Fruit fly (Drosophila melanogaster) whole organism, embryonic: ENCODE results near the gene CG11378.

Source experiments
- B-H2 ChIP-seq: fragments of 200-800 bp; sonication (Bioruptor generic); optimal IDR thresholded peaks from 2 replicates; lab custom pipeline; 2018; ENCODE audit warnings: missing biosample characterization, mild to moderate bottlenecking, missing genetic modification characterization
- CG2129 ChIP-seq: fragments of 200-800 bp; sonication (Bioruptor generic); IDR thresholded peaks from 2 replicates; pipeline ENCODE4 v1.3.6; 2022; ENCODE audit warnings: missing biosample characterization, missing genetic modification characterization; ENCODE audit not compliant: partially characterized antibody
- CG4730 ChIP-seq: fragments of 200-800 bp; sonication (Bioruptor generic); IDR thresholded peaks from 2 replicates; pipeline ENCODE4 v1.3.6; 2022; ENCODE audit warnings: missing biosample characterization, missing genetic modification characterization
- CG6683 ChIP-seq: fragments of 200-800 bp; sonication (Bioruptor generic); optimal IDR thresholded peaks from 2 replicates; lab custom pipeline; 2017; ENCODE audit warnings: missing biosample characterization, mild to moderate bottlenecking, missing genetic modification characterization, missing genetic modification reagents
- CHES-1-like ChIP-seq: fragments of 200-800 bp; sonication (Bioruptor generic); optimal IDR thresholded peaks from 2 replicates; lab custom pipeline; 2016; ENCODE audit warnings: missing biosample characterization, missing genetic modification characterization
- Dp ChIP-seq: fragments of 200-800 bp; sonication (Bioruptor generic); optimal IDR thresholded peaks from 2 replicates; lab custom pipeline; 2018; ENCODE audit warnings: missing biosample characterization, mild to moderate bottlenecking, missing genetic modification characterization, moderate library complexity
- MBD-R2 ChIP-seq: fragments of 200-800 bp; sonication (Bioruptor generic); IDR thresholded peaks from 2 replicates; pipeline ENCODE4 v1.3.6; 2022; ENCODE audit warnings: missing biosample characterization, missing genetic modification characterization
- ci ChIP-seq: fragments of 200-800 bp; sonication (Bioruptor generic); IDR thresholded peaks from 3 replicates; pipeline ENCODE4 v1.3.6; 2022; ENCODE audit warnings: missing biosample characterization, missing genetic modification characterization
- da ChIP-seq: fragments of 200-800 bp; sonication (Bioruptor generic); optimal IDR thresholded peaks from 2 replicates; lab custom pipeline; 2016; ENCODE audit warnings: missing biosample characterization, missing genetic modification characterization
- en ChIP-seq: fragments of 200-800 bp; sonication (Bioruptor generic); optimal IDR thresholded peaks from 2 replicates; lab custom pipeline; 2016; ENCODE audit warnings: missing biosample characterization, missing genetic modification characterization
- gsb ChIP-seq: fragments of 200-800 bp; sonication (Bioruptor generic); IDR thresholded peaks from 2 replicates; pipeline ENCODE4 v1.3.6; 2022; ENCODE audit warnings: missing biosample characterization, missing genetic modification characterization
- nau ChIP-seq: fragments of 200-800 bp; sonication (Bioruptor generic); optimal IDR thresholded peaks from 3 replicates; lab custom pipeline; 2017; ENCODE audit warnings: missing biosample characterization, mild to moderate bottlenecking, missing genetic modification characterization, missing genetic modification reagents
- pzg ChIP-seq: fragments of 200-800 bp; sonication (Bioruptor generic); optimal IDR thresholded peaks from 3 replicates; lab custom pipeline; 2018; ENCODE audit warnings: missing biosample characterization, mild to moderate bottlenecking, missing genetic modification characterization, moderate library complexity

DNA sequence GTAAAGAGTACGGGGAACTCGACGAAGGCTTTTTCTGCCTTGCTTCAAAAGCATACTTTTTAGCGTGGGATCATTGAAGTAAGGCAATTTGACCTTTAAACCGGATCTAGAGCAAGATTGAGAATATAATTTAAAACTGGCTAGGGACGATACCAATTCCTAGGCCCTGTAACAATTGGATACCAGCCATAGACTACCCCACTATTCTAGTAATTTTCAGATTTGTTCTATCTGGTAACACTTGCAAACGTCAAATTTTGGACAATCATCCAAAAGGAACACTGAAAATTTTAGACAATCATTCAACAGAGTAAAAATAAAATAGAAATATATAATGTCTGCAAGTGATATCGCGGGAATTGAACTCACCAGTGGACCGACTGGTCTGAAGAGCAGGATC, 25.3 kb upstream of the CG11378 start, which contains the start of gene CG14628:
- TF ChIP-seq pzg (GFP tag; lab: Kevin White, UChicago) (no peak), CG4730 (GFP tag; lab: Robert Waterston, UW) (no peak), da (GFP tag; lab: Kevin White, UChicago) (no peak), ci (GFP tag; lab: Robert Waterston, UW) (no peak), MBD-R2 (GFP tag; lab: Robert Waterston, UW) (no peak), nau (GFP tag; lab: Kevin White, UChicago) (no peak), CG2129 (GFP tag; lab: Robert Waterston, UW) (no peak), Dp (no peak), CHES-1-like (GFP tag; lab: Kevin White, UChicago) (no peak), en (GFP tag; lab: Kevin White, UChicago) (no peak), gsb (GFP tag; lab: Robert Waterston, UW) (no peak), CG6683 (GFP tag; lab: Kevin White, UChicago) (no peak), B-H2 (no peak)
